Worm (Caenorhabditis elegans) whole organism, L1 larva: ENCODE data around the gene apx-1.

Experiments used
- F16B12.6 ChIP-seq: fragments of 150-350 bp; optimal IDR thresholded peaks from 2 replicates; lab custom pipeline; 2014; ENCODE audit warnings: missing biosample characterization, missing genetic modification characterization
- Y116A8C.19 ChIP-seq: sonication (generic microtip); optimal IDR thresholded peaks from 2 replicates; lab custom pipeline; 2016; ENCODE audit warnings: missing compliant biosample characterization, missing genetic modification characterization, borderline replicate concordance
- aha-1 ChIP-seq: fragments of 150-350 bp; optimal IDR thresholded peaks from 2 replicates; lab custom pipeline; 2014; ENCODE audit warnings: missing biosample characterization, missing genetic modification characterization
- ama-1 ChIP-seq: fragments of 150-350 bp; optimal IDR thresholded peaks from 2 replicates; lab custom pipeline; 2014
- blmp-1 ChIP-seq: fragments of 150-350 bp; optimal IDR thresholded peaks from 2 replicates; lab custom pipeline; 2014; ENCODE audit warnings: missing biosample characterization, missing genetic modification characterization
- ceh-88 ChIP-seq: fragments of 200-800 bp; sonication (Bioruptor generic); IDR thresholded peaks from 2 replicates; pipeline ENCODE4 v1.3.6; 2022; ENCODE audit warnings: missing genetic modification characterization, missing compliant biosample characterization
- dpl-1 ChIP-seq, 3 experiments: fragments of 150-350 bp in 2 of 3; sonication (generic microtip) in 1 of 3; optimal IDR thresholded peaks; 2 replicates each; lab custom pipeline; 2014 to 2017; ENCODE audit warnings: missing biosample characterization in 3 of 3, missing genetic modification characterization in 3 of 3, missing genetic modification reagents in 3 of 3
- dsc-1 ChIP-seq: sonication (generic microtip); optimal IDR thresholded peaks from 2 replicates; lab custom pipeline; 2016; ENCODE audit warnings: mild to moderate bottlenecking, missing genetic modification characterization, missing compliant biosample characterization
- efl-3 ChIP-seq: fragments of 200-800 bp; sonication (Bioruptor generic); optimal IDR thresholded peaks from 2 replicates; lab custom pipeline; 2018; ENCODE audit warnings: mild to moderate bottlenecking, missing genetic modification characterization, missing compliant biosample characterization
- elt-2 ChIP-seq: sonication (generic microtip); optimal IDR thresholded peaks from 2 replicates; lab custom pipeline; 2016; ENCODE audit warnings: missing genetic modification characterization, mild to moderate bottlenecking, inconsistent platforms, missing compliant biosample characterization, missing genetic modification reagents
- fkh-10 ChIP-seq: sonication (generic microtip); optimal IDR thresholded peaks from 2 replicates; lab custom pipeline; 2017; ENCODE audit warnings: missing biosample characterization, missing genetic modification reagents, missing genetic modification characterization
- fkh-4 ChIP-seq: sonication (generic microtip); optimal IDR thresholded peaks from 2 replicates; lab custom pipeline; 2016; ENCODE audit warnings: missing compliant biosample characterization, missing genetic modification characterization, borderline replicate concordance
- fos-1 ChIP-seq: fragments of 150-350 bp; optimal IDR thresholded peaks from 2 replicates; lab custom pipeline; 2014; ENCODE audit warnings: missing biosample characterization, missing genetic modification characterization
- irx-1 ChIP-seq: sonication (generic microtip); optimal IDR thresholded peaks from 2 replicates; lab custom pipeline; 2016; ENCODE audit warnings: missing genetic modification characterization, missing compliant biosample characterization
- lin-35 ChIP-seq, 2 experiments: fragments of 150-350 bp; optimal IDR thresholded peaks; 2 replicates each; lab custom pipeline; 2014; ENCODE audit warnings: missing biosample characterization in 2 of 2, missing genetic modification characterization in 2 of 2, missing genetic modification reagents in 2 of 2
- lin-39 ChIP-seq: fragments of 150-350 bp; optimal IDR thresholded peaks from 2 replicates; lab custom pipeline; 2014; ENCODE audit warnings: missing biosample characterization, missing genetic modification reagents, missing genetic modification characterization
- mef-2 ChIP-seq: fragments of 150-350 bp; optimal IDR thresholded peaks from 2 replicates; lab custom pipeline; 2014; ENCODE audit warnings: missing biosample characterization, missing genetic modification characterization
- mep-1 ChIP-seq: fragments of 150-350 bp; optimal IDR thresholded peaks from 2 replicates; lab custom pipeline; 2014; ENCODE audit warnings: missing biosample characterization, missing genetic modification characterization
- nhr-11 ChIP-seq: fragments of 150-350 bp; optimal IDR thresholded peaks from 2 replicates; lab custom pipeline; 2014; ENCODE audit warnings: missing biosample characterization, missing genetic modification characterization
- nhr-19 ChIP-seq: fragments of 200-800 bp; sonication (Bioruptor generic); conservative IDR thresholded peaks from 2 replicates; pipeline ENCODE4 v1.3.6; 2022; ENCODE audit warnings: missing genetic modification characterization, missing compliant biosample characterization
- nhr-20 ChIP-seq: sonication (generic microtip); optimal IDR thresholded peaks from 2 replicates; lab custom pipeline; 2016; ENCODE audit warnings: mild to moderate bottlenecking, missing genetic modification characterization, missing compliant biosample characterization
- nhr-237 ChIP-seq: fragments of 150-350 bp; optimal IDR thresholded peaks from 2 replicates; lab custom pipeline; 2014; ENCODE audit warnings: missing biosample characterization, missing genetic modification characterization
- nhr-47 ChIP-seq: sonication (generic microtip); optimal IDR thresholded peaks from 2 replicates; lab custom pipeline; 2016; ENCODE audit warnings: mild to moderate bottlenecking, missing genetic modification characterization, moderate library complexity, missing compliant biosample characterization
- nhr-84 ChIP-seq: sonication (generic microtip); optimal IDR thresholded peaks from 2 replicates; lab custom pipeline; 2017; ENCODE audit warnings: missing biosample characterization, missing genetic modification characterization
- nhr-90 ChIP-seq: sonication (generic microtip); optimal IDR thresholded peaks from 2 replicates; lab custom pipeline; 2016; ENCODE audit warnings: mild to moderate bottlenecking, missing genetic modification characterization, missing compliant biosample characterization; ENCODE audit not compliant: poor library complexity
- pax-3 ChIP-seq: fragments of 200-800 bp; sonication (Bioruptor generic); optimal IDR thresholded peaks from 2 replicates; lab custom pipeline; 2018; ENCODE audit warnings: mild to moderate bottlenecking, missing genetic modification characterization, moderate library complexity, missing compliant biosample characterization
- pqm-1 ChIP-seq: sonication (generic microtip); optimal IDR thresholded peaks from 3 replicates; lab custom pipeline; 2017; ENCODE audit warnings: missing biosample characterization, missing genetic modification characterization
- rnt-1 ChIP-seq: sonication (generic microtip); optimal IDR thresholded peaks from 2 replicates; lab custom pipeline; 2016; ENCODE audit warnings: mild to moderate bottlenecking, missing genetic modification characterization, moderate library complexity, missing compliant biosample characterization
- skn-1 ChIP-seq: fragments of 150-350 bp; optimal IDR thresholded peaks from 2 replicates; lab custom pipeline; 2014; ENCODE audit warnings: missing biosample characterization, missing genetic modification characterization
- sup-37 ChIP-seq: fragments of 200-800 bp; sonication (Bioruptor generic); optimal IDR thresholded peaks from 2 replicates; lab custom pipeline; 2018; ENCODE audit warnings: mild to moderate bottlenecking, missing genetic modification characterization, missing compliant biosample characterization
- swsn-7 ChIP-seq: sonication (generic microtip); optimal IDR thresholded peaks from 2 replicates; lab custom pipeline; 2016; ENCODE audit warnings: missing genetic modification characterization, missing compliant biosample characterization
- tbx-2 ChIP-seq: sonication (generic microtip); optimal IDR thresholded peaks from 2 replicates; lab custom pipeline; 2016; ENCODE audit warnings: missing genetic modification characterization, missing compliant biosample characterization
- unc-86 ChIP-seq: sonication (generic microtip); optimal IDR thresholded peaks from 2 replicates; lab custom pipeline; 2016; ENCODE audit warnings: missing genetic modification characterization, missing compliant biosample characterization
- vab-15 ChIP-seq: sonication (generic microtip); optimal IDR thresholded peaks from 2 replicates; lab custom pipeline; 2017; ENCODE audit warnings: missing genotype, mild to moderate bottlenecking, missing genetic modification characterization, missing compliant biosample characterization
- xbp-1 ChIP-seq: sonication (generic microtip); optimal IDR thresholded peaks from 2 replicates; lab custom pipeline; 2016; ENCODE audit warnings: missing genetic modification characterization, missing compliant biosample characterization
- zip-4 ChIP-seq: fragments of 200-800 bp; sonication (Bioruptor generic); optimal IDR thresholded peaks from 2 replicates; lab custom pipeline; 2018; ENCODE audit warnings: mild to moderate bottlenecking, missing genetic modification characterization, moderate library complexity, missing compliant biosample characterization

The apx-1 gene

ce11 chrV:3230597-3230996, 20.6 kb downstream of the apx-1 start, which contains the start of gene K08D9.10:
Gene K08D9.10 (plus strand): TSS chrV:3230897.
- TF ChIP-seq ama-1 (no peak), xbp-1 (tag; lab: Kevin White, UChicago) (no peak), rnt-1 (tag; lab: Kevin White, UChicago) (no peak), aha-1 (tag; lab: Kevin White, UChicago) (no peak), mef-2 (tag; lab: Kevin White, UChicago) (no peak), tbx-2 (tag; lab: Kevin White, UChicago) (no peak), skn-1 (no peak), elt-2 (no peak), lin-35 (GFP tag; optimal IDR thresholded peaks at IDR 0.05; lab: Kevin White, UChicago) (no peak), blmp-1 (tag; lab: Kevin White, UChicago) (no peak), nhr-20 (tag; lab: Kevin White, UChicago) (no peak), fos-1 (no peak), zip-4 (GFP tag; lab: Kevin White, UChicago) (no peak), nhr-47 (no peak)

DNA sequence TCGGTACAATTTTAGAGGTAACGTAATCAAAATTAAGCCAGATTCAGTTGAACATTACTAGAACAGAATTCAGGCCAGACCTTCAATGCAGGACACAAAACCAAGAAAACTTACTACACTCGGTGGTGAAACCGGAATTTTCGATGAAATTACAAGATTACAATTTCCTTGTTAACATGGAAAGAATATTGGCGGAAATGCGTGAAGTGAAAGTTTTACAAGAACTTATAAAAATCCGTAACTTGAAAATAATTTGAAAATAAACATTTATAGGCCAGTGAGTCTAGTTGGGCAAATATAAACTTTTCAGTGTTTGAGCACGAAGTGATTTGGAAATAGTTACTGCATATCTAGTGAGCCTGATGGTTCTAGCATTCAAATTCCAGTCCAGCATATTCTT, 24.9 kb downstream of the apx-1 start, which contains the start of gene K08D9.6:
TSS of gene K08D9.6 (minus strand) at position 101 of the 400 bp plus-strand sequence.
- no peak for TF ChIP-seq nhr-11 (tag; lab: Kevin White, UChicago)
- no peak for TF ChIP-seq sup-37 (GFP tag; lab: Kevin White, UChicago)
- TF ChIP-seq irx-1 (tag; lab: Kevin White, UChicago), result no peak
- no peak for TF ChIP-seq F16B12.6 (tag; lab: Kevin White, UChicago)
- no peak for TF ChIP-seq lin-39 (tag; lab: Kevin White, UChicago)
- TF ChIP-seq mep-1 (tag; lab: Kevin White, UChicago), result no peak
- no peak for TF ChIP-seq tbx-2 (tag; lab: Kevin White, UChicago)
- TF ChIP-seq ceh-88 (GFP tag; lab: Robert Waterston, UW), result no peak
- no peak for TF ChIP-seq swsn-7 (tag; lab: Kevin White, UChicago)
- TF ChIP-seq nhr-19 (GFP tag; lab: Robert Waterston, UW), result no peak
- TF ChIP-seq nhr-90 (tag; lab: Kevin White, UChicago), result no peak
- no peak for TF ChIP-seq vab-15 (tag; lab: Kevin White, UChicago)
- no peak for TF ChIP-seq Y116A8C.19 (tag; lab: Kevin White, UChicago)
- no peak for TF ChIP-seq pqm-1 (tag; lab: Kevin White, UChicago)
- no peak for TF ChIP-seq dpl-1 (GFP tag; optimal IDR thresholded peaks at IDR 0.05; lab: Kevin White, UChicago)
- TF ChIP-seq efl-3 (GFP tag; lab: Kevin White, UChicago), result no peak

DNA sequence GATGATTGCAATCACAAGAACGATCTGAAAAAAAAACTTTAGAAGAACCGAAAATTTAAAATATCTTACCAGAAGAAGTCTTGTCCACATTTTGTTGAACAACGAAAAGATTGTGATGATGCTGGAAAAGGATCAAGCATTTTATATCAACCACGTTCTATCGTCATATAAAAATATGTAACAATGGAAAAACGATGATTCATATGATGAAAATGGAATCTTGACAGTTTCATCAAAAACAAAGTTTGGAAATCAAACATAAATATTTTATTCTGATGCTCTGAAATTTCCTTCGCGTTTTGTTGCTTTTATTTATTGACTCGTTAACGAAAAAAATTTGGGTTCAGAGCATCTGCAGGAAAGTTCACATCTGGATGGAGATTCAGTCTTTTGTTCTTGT, 26.6 kb downstream of the apx-1 start, which contains the start of the genes K08D9.9 and str-16:
TSS of gene K08D9.9 (minus strand) at position 101 of the 400 bp plus-strand sequence.
TSS of gene str-16 (plus strand) at position 266 of the 400 bp plus-strand sequence.
- no peak for TF ChIP-seq rnt-1 (tag; lab: Kevin White, UChicago)
- no peak for TF ChIP-seq nhr-237
- TF ChIP-seq nhr-11 (tag; lab: Kevin White, UChicago), result no peak
- no peak for TF ChIP-seq vab-15 (tag; lab: Kevin White, UChicago)
- TF ChIP-seq ceh-88 (GFP tag; lab: Robert Waterston, UW), result no peak
- TF ChIP-seq, all 84 proteins: peak for 0

- no peak for TF ChIP-seq unc-86 (tag; lab: Kevin White, UChicago)
- no peak for TF ChIP-seq dsc-1 (tag; lab: Kevin White, UChicago)
- no peak for TF ChIP-seq nhr-84 (tag; lab: Kevin White, UChicago)
- no peak for TF ChIP-seq lin-39 (tag; lab: Kevin White, UChicago)
- TF ChIP-seq pax-3 (tag; lab: Kevin White, UChicago), result no peak
- no peak for TF ChIP-seq fkh-4 (tag; lab: Kevin White, UChicago)
- TF ChIP-seq fkh-10 (GFP tag; lab: Kevin White, UChicago), result no peak
Observed at ce11 chrV:3241175-3241574, 31.2 kb downstream of the apx-1 start, which contains the start of gene srj-11. Gene srj-11 (plus strand): TSS chrV:3241424.
